Fruit fly (Drosophila melanogaster) whole organism, embryonic: Measurements from ENCODE around the gene RpS3.

ENCODE experiments used
- ATbp ChIP-seq: fragments of 200-800 bp; sonication (Bioruptor generic); optimal IDR thresholded peaks from 2 replicates; lab custom pipeline; 2017; ENCODE audit warnings: missing biosample characterization, mild to moderate bottlenecking, missing genetic modification characterization, missing genetic modification reagents
- Adf1 ChIP-seq: fragments of 200-800 bp; sonication (Bioruptor generic); IDR thresholded peaks from 2 replicates; pipeline ENCODE4 v1.3.6; 2022; ENCODE audit warnings: missing biosample characterization, missing genetic modification characterization
- Awh ChIP-seq: fragments of 200-800 bp; sonication (Bioruptor generic); IDR thresholded peaks from 2 replicates; pipeline ENCODE4, ENCODE4 v1.3.6; 2022; ENCODE audit warnings: missing biosample characterization, missing genetic modification characterization
- B-H1 ChIP-seq: fragments of 200-800 bp; sonication (Bioruptor generic); IDR thresholded peaks from 3 replicates; pipeline ENCODE4 v1.3.6; 2022; ENCODE audit warnings: missing biosample characterization, missing genetic modification characterization
- B-H2 ChIP-seq: fragments of 200-800 bp; sonication (Bioruptor generic); optimal IDR thresholded peaks from 2 replicates; lab custom pipeline; 2018; ENCODE audit warnings: missing biosample characterization, mild to moderate bottlenecking, missing genetic modification characterization
- Blimp-1 ChIP-seq: fragments of 200-800 bp; sonication (Bioruptor generic); optimal IDR thresholded peaks from 3 replicates; lab custom pipeline; 2018; ENCODE audit warnings: missing biosample characterization, missing genetic modification characterization, mild to moderate bottlenecking, moderate library complexity, missing genetic modification reagents
- CG1024 ChIP-seq: fragments of 200-800 bp; sonication (Bioruptor generic); IDR thresholded peaks from 2 replicates; pipeline ENCODE4 v1.3.6; 2022; ENCODE audit warnings: missing biosample characterization, missing genetic modification characterization
- CG11085 ChIP-seq: fragments of 200-800 bp; sonication (Bioruptor generic); IDR thresholded peaks from 2 replicates; pipeline ENCODE4 v1.3.6; 2022; ENCODE audit warnings: missing biosample characterization, missing genetic modification characterization
- CG11504 ChIP-seq: fragments of 200-800 bp; sonication (Bioruptor generic); optimal IDR thresholded peaks from 3 replicates; lab custom pipeline; 2019; ENCODE audit warnings: missing biosample characterization, mild to moderate bottlenecking, missing genetic modification characterization, moderate library complexity
- CG15073 ChIP-seq: fragments of 200-800 bp; sonication (Bioruptor generic); optimal IDR thresholded peaks from 2 replicates; lab custom pipeline; 2016; ENCODE audit warnings: missing biosample characterization, missing genetic modification characterization
- CG15479 ChIP-seq: fragments of 200-800 bp; sonication (Bioruptor generic); optimal IDR thresholded peaks from 3 replicates; lab custom pipeline; 2019; ENCODE audit warnings: missing biosample characterization, mild to moderate bottlenecking, missing genetic modification characterization, moderate library complexity
- CG18599 ChIP-seq: fragments of 200-800 bp; sonication (Bioruptor generic); optimal IDR thresholded peaks from 3 replicates; lab custom pipeline; 2017; ENCODE audit warnings: missing biosample characterization, missing genetic modification characterization, mild to moderate bottlenecking, moderate library complexity, missing genetic modification reagents
- CG2129 ChIP-seq: fragments of 200-800 bp; sonication (Bioruptor generic); IDR thresholded peaks from 2 replicates; pipeline ENCODE4 v1.3.6; 2022; ENCODE audit warnings: missing biosample characterization, missing genetic modification characterization; ENCODE audit not compliant: partially characterized antibody
- CG3847 ChIP-seq: fragments of 200-800 bp; sonication (Bioruptor generic); IDR thresholded peaks from 2 replicates; pipeline ENCODE4 v1.3.6; 2022; ENCODE audit warnings: missing biosample characterization, missing genetic modification characterization
- CG4730 ChIP-seq: fragments of 200-800 bp; sonication (Bioruptor generic); IDR thresholded peaks from 2 replicates; pipeline ENCODE4 v1.3.6; 2022; ENCODE audit warnings: missing biosample characterization, missing genetic modification characterization
- CG8290 ChIP-seq, 3 experiments: fragments of 200-800 bp; sonication (Bioruptor generic); optimal IDR thresholded peaks; 2 replicates each; lab custom pipeline; 2016 to 2019; ENCODE audit warnings: missing biosample characterization in 3 of 3, missing genetic modification characterization in 3 of 3, mild to moderate bottlenecking in 2 of 3, moderate library complexity in 1 of 3
- CG8924 ChIP-seq: fragments of 200-800 bp; optimal IDR thresholded peaks from 3 replicates; lab custom pipeline; 2019; ENCODE audit warnings: missing biosample characterization, mild to moderate bottlenecking, missing genetic modification characterization, moderate library complexity
- Doc3 ChIP-seq: fragments of 200-800 bp; sonication (Bioruptor generic); IDR thresholded peaks from 3 replicates; pipeline ENCODE4 v1.3.6; 2022; ENCODE audit warnings: missing biosample characterization, missing genetic modification characterization; ENCODE audit not compliant: partially characterized antibody
- HmgD ChIP-seq: fragments of 200-800 bp; sonication (Bioruptor generic); optimal IDR thresholded peaks from 3 replicates; lab custom pipeline; 2016; ENCODE audit warnings: missing biosample characterization, missing genetic modification characterization
- Nf-YA ChIP-seq: fragments of 200-800 bp; sonication (Bioruptor generic); IDR thresholded peaks from 2 replicates; pipeline ENCODE4 v1.3.6; 2022; ENCODE audit warnings: missing biosample characterization, missing genetic modification characterization
- Nf-YB ChIP-seq: fragments of 200-800 bp; sonication (Bioruptor generic); optimal IDR thresholded peaks from 3 replicates; lab custom pipeline; 2019; ENCODE audit warnings: missing biosample characterization, mild to moderate bottlenecking, missing genetic modification characterization, moderate library complexity
- Poxn ChIP-seq: fragments of 200-800 bp; sonication (Bioruptor generic); IDR thresholded peaks from 2 replicates; pipeline ENCODE4 v1.3.6; 2022; ENCODE audit warnings: missing biosample characterization, missing genetic modification characterization
- Tbp ChIP-seq: fragments of >200 bp; optimal IDR thresholded peaks from 2 replicates; lab custom pipeline; 2018; ENCODE audit warnings: missing biosample characterization, missing genetic modification characterization
- Trl ChIP-seq, 3 experiments: fragments of >200 bp in 2 of 3; fragments of 200-800 bp in 1 of 3; sonication (Bioruptor generic) in 1 of 3; optimal IDR thresholded peaks; 2 replicates in 1 of 3; 3 replicates in 2 of 3; lab custom pipeline; 2016 to 2017; ENCODE audit warnings: missing biosample characterization in 1 of 3, missing genetic modification characterization in 1 of 3
- ab ChIP-seq: fragments of 200-800 bp; sonication (Bioruptor generic); optimal IDR thresholded peaks from 2 replicates; lab custom pipeline; 2016; ENCODE audit warnings: missing biosample characterization, missing genetic modification characterization
- ato ChIP-seq: fragments of 200-800 bp; sonication (Bioruptor generic); IDR thresholded peaks from 2 replicates; pipeline ENCODE4 v1.3.6; 2022; ENCODE audit warnings: missing biosample characterization, missing genetic modification characterization; ENCODE audit not compliant: partially characterized antibody
- cg ChIP-seq: fragments of 200-800 bp; sonication (Bioruptor generic); optimal IDR thresholded peaks from 3 replicates; lab custom pipeline; 2019; ENCODE audit warnings: missing biosample characterization, mild to moderate bottlenecking, missing genetic modification characterization, moderate library complexity
- ewg ChIP-seq: fragments of 200-800 bp; sonication (Bioruptor generic); optimal IDR thresholded peaks from 3 replicates; lab custom pipeline; 2017; ENCODE audit warnings: mild to moderate bottlenecking, missing biosample characterization, missing genetic modification reagents, missing genetic modification characterization
- exex ChIP-seq: fragments of 200-800 bp; sonication (Bioruptor generic); optimal IDR thresholded peaks from 4 replicates; lab custom pipeline; 2018; ENCODE audit warnings: missing biosample characterization, mild to moderate bottlenecking, missing genetic modification characterization, moderate library complexity
- gt ChIP-seq: fragments of 200-800 bp; sonication (Bioruptor generic); IDR thresholded peaks from 2 replicates; pipeline ENCODE4 v1.3.6; 2022; ENCODE audit warnings: missing biosample characterization, missing genetic modification characterization
- her ChIP-seq: fragments of 200-800 bp; sonication (Bioruptor generic); optimal IDR thresholded peaks from 2 replicates; lab custom pipeline; 2016; ENCODE audit warnings: missing biosample characterization, missing genetic modification characterization
- hkb ChIP-seq, 2 experiments: fragments of 200-800 bp in 1 of 2; fragments of >200 bp in 1 of 2; sonication (Bioruptor generic) in 1 of 2; IDR thresholded peaks in 1 of 2; optimal IDR thresholded peaks in 1 of 2; 2 replicates each; pipeline versions ENCODE4 v1.3.6 to Lab custom; 2017 to 2022; ENCODE audit warnings: missing biosample characterization in 1 of 2, missing genetic modification characterization in 1 of 2
- kni ChIP-seq: fragments of 200-800 bp; sonication (Bioruptor generic); optimal IDR thresholded peaks from 3 replicates; lab custom pipeline; 2017; ENCODE audit warnings: mild to moderate bottlenecking, missing biosample characterization, missing genetic modification reagents, missing genetic modification characterization
- lab ChIP-seq: fragments of 200-800 bp; sonication (Bioruptor generic); optimal IDR thresholded peaks from 3 replicates; lab custom pipeline; 2017; ENCODE audit warnings: missing biosample characterization, missing genetic modification characterization, mild to moderate bottlenecking, moderate library complexity, missing genetic modification reagents
- mirr ChIP-seq: fragments of 200-800 bp; sonication (Bioruptor generic); optimal IDR thresholded peaks from 3 replicates; lab custom pipeline; 2018; ENCODE audit warnings: missing biosample characterization, mild to moderate bottlenecking, missing genetic modification characterization
- ranshi ChIP-seq: fragments of 200-800 bp; sonication (Bioruptor generic); IDR thresholded peaks from 2 replicates; pipeline ENCODE4 v1.3.6; 2022; ENCODE audit warnings: missing biosample characterization, missing genetic modification characterization
- repo ChIP-seq: fragments of 200-800 bp; sonication (Bioruptor generic); optimal IDR thresholded peaks from 2 replicates; lab custom pipeline; 2016; ENCODE audit warnings: missing biosample characterization, missing genetic modification characterization
- sima ChIP-seq: fragments of 200-800 bp; sonication (Bioruptor generic); optimal IDR thresholded peaks from 2 replicates; lab custom pipeline; 2016; ENCODE audit warnings: missing biosample characterization, missing genetic modification characterization
- stc ChIP-seq: fragments of 200-800 bp; sonication (Bioruptor generic); IDR thresholded peaks from 2 replicates; pipeline ENCODE4 v1.3.6; 2022; ENCODE audit warnings: missing biosample characterization, missing genetic modification characterization
- vvl ChIP-seq: fragments of 200-800 bp; sonication (Bioruptor generic); IDR thresholded peaks from 2 replicates; pipeline ENCODE4 v1.3.6; 2022; ENCODE audit warnings: missing biosample characterization, missing genetic modification characterization

The RpS3 gene

dm6 chr3R:23340621-23341020 is 18.0 kb upstream of the RpS3 start (continued):
- TF ChIP-seq Nf-YB (GFP tag; lab: Kevin White, UChicago) (peak; percentile 6), B-H1 (no peak), CG8290 (GFP tag; optimal IDR thresholded peaks at IDR 0.05; lab: Kevin White, UChicago) (no peak), CG8290 (tag; optimal IDR thresholded peaks at IDR 0.05; lab: Kevin White, UChicago) (no peak), CG8924 (no peak), CG2129 (GFP tag; lab: Robert Waterston, UW) (no peak), kni (peak; percentile 66), ab (GFP tag; lab: Kevin White, UChicago) (no peak), Adf1 (no peak), CG15073 (GFP tag; lab: Kevin White, UChicago) (no peak), Tbp (GFP tag; lab: Kevin White, UChicago) (no peak)

- TF ChIP-seq ewg (no peak), hkb (optimal IDR thresholded peaks at IDR 0.05; lab: Kevin White, UChicago) (no peak), hkb (GFP tag; IDR thresholded peaks at IDR 0.05; lab: Robert Waterston, UW) (no peak), CG11504 (no peak), her (no peak), Blimp-1 (GFP tag; lab: Kevin White, UChicago) (no peak), CG15479 (GFP tag; lab: Kevin White, UChicago) (peak; percentile 60), Awh (GFP tag; lab: Robert Waterston, UW) (no peak), vvl (GFP tag; lab: Robert Waterston, UW) (peak; percentile 58; the same call in 1 of the 2 replicates), CG4730 (GFP tag; lab: Robert Waterston, UW) (no peak), exex (tag; lab: Kevin White, UChicago) (peak; percentile 53), CG18599 (GFP tag; lab: Kevin White, UChicago) (no peak), gt (no peak), B-H2 (GFP tag; lab: Kevin White, UChicago) (no peak), Poxn (no peak), CG1024 (GFP tag; lab: Robert Waterston, UW) (no peak), mirr (GFP tag; lab: Kevin White, UChicago) (peak; percentile 46), ranshi (no peak), stc (GFP tag; lab: Robert Waterston, UW) (no peak), Doc3 (GFP tag; lab: Robert Waterston, UW) (no peak), repo (no peak), ATbp (GFP tag; lab: Kevin White, UChicago) (no peak), cg (GFP tag; lab: Kevin White, UChicago) (peak; percentile 50), Trl (optimal IDR thresholded peaks at IDR 0.05; lab: Kevin White, UChicago) (no peak), Trl (GFP tag; optimal IDR thresholded peaks at IDR 0.05; lab: Kevin White, UChicago) (no peak), sima (GFP tag; lab: Kevin White, UChicago) (no peak), lab (GFP tag; lab: Kevin White, UChicago) (peak; percentile 18), CG11085 (GFP tag; lab: Robert Waterston, UW) (no peak), CG3847 (GFP tag; lab: Robert Waterston, UW) (no peak), ato (GFP tag; lab: Robert Waterston, UW) (no peak), HmgD (GFP tag; lab: Kevin White, UChicago) (no peak), Nf-YA (no peak)
Observed at dm6 chr3R:23341769-23342352, 16.8 kb upstream of the RpS3 start.
